Fruit fly (Drosophila melanogaster) whole organism, pupa: Measurements from ENCODE around the gene E2f1.
A peak's percentile ranks its signal among the peaks of the same experiment; 100 is the strongest.

Experiments
- CG10348 ChIP-seq: fragments of 200-800 bp; sonication (Bioruptor generic); IDR thresholded peaks from 2 replicates; pipeline ENCODE4 v1.3.6; 2022; ENCODE audit warnings: missing biosample characterization, missing genetic modification characterization
- CG12605 ChIP-seq: fragments of 200-800 bp; sonication (Bioruptor generic); IDR thresholded peaks from 2 replicates; pipeline ENCODE4 v1.3.6; 2022; ENCODE audit warnings: missing biosample characterization, missing genetic modification characterization
- CG13204 ChIP-seq: fragments of 200-800 bp; sonication (Bioruptor generic); optimal IDR thresholded peaks from 2 replicates; lab custom pipeline; 2018; ENCODE audit warnings: missing biosample characterization, mild to moderate bottlenecking, missing genetic modification characterization, moderate library complexity
- CG14655 ChIP-seq: fragments of 200-800 bp; sonication (Bioruptor generic); optimal IDR thresholded peaks from 3 replicates; lab custom pipeline; 2017; ENCODE audit warnings: mild to moderate bottlenecking, missing biosample characterization, missing genetic modification reagents, missing genetic modification characterization
- CG15710 ChIP-seq: fragments of 200-800 bp; sonication (Bioruptor generic); optimal IDR thresholded peaks from 2 replicates; lab custom pipeline; 2018; ENCODE audit warnings: missing biosample characterization, mild to moderate bottlenecking, missing genetic modification characterization, moderate library complexity
- CG17806 ChIP-seq: fragments of 200-800 bp; sonication (Bioruptor generic); optimal IDR thresholded peaks from 2 replicates; lab custom pipeline; 2018; ENCODE audit warnings: missing biosample characterization, mild to moderate bottlenecking, missing genetic modification characterization, moderate library complexity
- CG32121 ChIP-seq: fragments of 200-800 bp; sonication (Bioruptor generic); IDR thresholded peaks from 2 replicates; pipeline ENCODE4 v1.3.6; 2022; ENCODE audit warnings: missing biosample characterization, missing genetic modification characterization
- CG34367 ChIP-seq: fragments of 200-800 bp; sonication (Bioruptor generic); optimal IDR thresholded peaks from 2 replicates; lab custom pipeline; 2018; ENCODE audit warnings: missing biosample characterization, mild to moderate bottlenecking, missing genetic modification characterization
- CG4496 ChIP-seq: fragments of 200-800 bp; sonication (Bioruptor generic); IDR thresholded peaks from 3 replicates; pipeline ENCODE4 v1.3.6; 2022; ENCODE audit warnings: missing biosample characterization, missing genetic modification characterization
- CG8159 ChIP-seq: fragments of 200-800 bp; sonication (Bioruptor generic); optimal IDR thresholded peaks from 3 replicates; lab custom pipeline; 2018; ENCODE audit warnings: missing biosample characterization, mild to moderate bottlenecking, missing genetic modification characterization, moderate library complexity
- CG8301 ChIP-seq: fragments of 200-800 bp; sonication (Bioruptor generic); optimal IDR thresholded peaks from 2 replicates; lab custom pipeline; 2018; ENCODE audit warnings: missing biosample characterization, mild to moderate bottlenecking, missing genetic modification characterization
- CG9948 ChIP-seq: fragments of 200-800 bp; sonication (Bioruptor generic); optimal IDR thresholded peaks from 2 replicates; lab custom pipeline; 2018; ENCODE audit warnings: missing biosample characterization, mild to moderate bottlenecking, missing genetic modification characterization, moderate library complexity
- D1 ChIP-seq: fragments of 200-800 bp; sonication (Bioruptor generic); optimal IDR thresholded peaks from 2 replicates; lab custom pipeline; 2018; ENCODE audit warnings: missing biosample characterization, mild to moderate bottlenecking, missing genetic modification characterization, moderate library complexity
- EcR ChIP-seq: fragments of 200-800 bp; sonication (Bioruptor generic); optimal IDR thresholded peaks from 3 replicates; lab custom pipeline; 2019; ENCODE audit warnings: missing biosample characterization, missing genetic modification characterization, mild to moderate bottlenecking, moderate library complexity, missing genetic modification reagents
- Ets98B ChIP-seq: fragments of 200-800 bp; sonication (Bioruptor generic); IDR thresholded peaks from 2 replicates; pipeline ENCODE4 v1.3.6; 2022; ENCODE audit warnings: missing biosample characterization, missing genetic modification characterization
- Pif1A ChIP-seq: fragments of 200-800 bp; sonication (Bioruptor generic); optimal IDR thresholded peaks from 3 replicates; lab custom pipeline; 2016; ENCODE audit warnings: missing biosample characterization, missing genetic modification characterization
- Pif1B ChIP-seq: fragments of 200-800 bp; sonication (Bioruptor generic); optimal IDR thresholded peaks from 3 replicates; lab custom pipeline; 2016; ENCODE audit warnings: missing biosample characterization, missing genetic modification characterization
- Snoo ChIP-seq: fragments of 200-800 bp; sonication (Bioruptor generic); optimal IDR thresholded peaks from 3 replicates; lab custom pipeline; 2017; ENCODE audit warnings: missing biosample characterization, mild to moderate bottlenecking, missing genetic modification characterization, inconsistent platforms
- fd96Ca ChIP-seq: fragments of 200-800 bp; sonication (Bioruptor generic); IDR thresholded peaks from 3 replicates; pipeline ENCODE4 v1.3.6; 2022; ENCODE audit warnings: missing biosample characterization, missing genetic modification characterization
- gl ChIP-seq: fragments of 200-800 bp; sonication (Bioruptor generic); optimal IDR thresholded peaks from 2 replicates; lab custom pipeline; 2018; ENCODE audit warnings: missing biosample characterization, mild to moderate bottlenecking, missing genetic modification characterization
- rn ChIP-seq: fragments of 200-800 bp; sonication (Bioruptor generic); IDR thresholded peaks from 2 replicates; pipeline ENCODE4 v1.3.6; 2022; ENCODE audit warnings: missing biosample characterization, missing genetic modification characterization

Gene E2f1

dm6 chr3R:21587480-21588055 is 73.1 kb downstream of the E2f1 start:
- no peak for TF ChIP-seq CG32121 (GFP tag; lab: Robert Waterston, UW)
- no peak for TF ChIP-seq CG15710
- TF ChIP-seq CG17806 (tag; lab: Kevin White, UChicago): no peak
- no peak for TF ChIP-seq CG14655 (GFP tag; lab: Kevin White, UChicago)
- no peak for TF ChIP-seq CG10348 (GFP tag; lab: Robert Waterston, UW)
- TF ChIP-seq CG8159: no peak
- no peak for TF ChIP-seq CG4496 (GFP tag; lab: Robert Waterston, UW)
- TF ChIP-seq CG13204: no peak
- TF ChIP-seq D1 (tag; lab: Kevin White, UChicago): no peak
- no peak for TF ChIP-seq Pif1A
- no peak for TF ChIP-seq Pif1B (GFP tag; lab: Kevin White, UChicago)
- no peak for TF ChIP-seq CG12605 (GFP tag; lab: Robert Waterston, UW)
- TF ChIP-seq fd96Ca (GFP tag; lab: Robert Waterston, UW): no peak

dm6 chr3R:21586914-21587459 is 73.7 kb downstream of the E2f1 start:
- TF ChIP-seq Snoo (tag; lab: Kevin White, UChicago): no peak
- TF ChIP-seq CG17806 (tag; lab: Kevin White, UChicago): no peak
- TF ChIP-seq Pif1B (GFP tag; lab: Kevin White, UChicago): no peak
- TF ChIP-seq CG12605 (GFP tag; lab: Robert Waterston, UW): no peak
- TF ChIP-seq D1 (tag; lab: Kevin White, UChicago): no peak
- TF ChIP-seq CG8301 (tag; lab: Kevin White, UChicago): no peak
- TF ChIP-seq CG32121 (GFP tag; lab: Robert Waterston, UW): no peak
- TF ChIP-seq CG9948 (tag; lab: Kevin White, UChicago): no peak

- TF ChIP-seq CG4496 (GFP tag; lab: Robert Waterston, UW) (no peak), CG34367 (tag; lab: Kevin White, UChicago) (no peak), CG14655 (GFP tag; lab: Kevin White, UChicago) (no peak), Pif1A (no peak), Ets98B (GFP tag; lab: Robert Waterston, UW) (no peak), CG32121 (GFP tag; lab: Robert Waterston, UW) (no peak), CG13204 (no peak), CG10348 (GFP tag; lab: Robert Waterston, UW) (no peak), D1 (tag; lab: Kevin White, UChicago) (no peak), Snoo (tag; lab: Kevin White, UChicago) (no peak), Pif1B (GFP tag; lab: Kevin White, UChicago) (no peak), CG12605 (GFP tag; lab: Robert Waterston, UW) (no peak), CG8301 (tag; lab: Kevin White, UChicago) (no peak), gl (tag; lab: Kevin White, UChicago) (no peak)
Measured at dm6 chr3R:21586351-21586750, 74.3 kb downstream of the E2f1 start.

- TF ChIP-seq CG9948 (tag; lab: Kevin White, UChicago) (no peak), CG13204 (peak; percentile 41), rn (GFP tag; lab: Robert Waterston, UW) (no peak), CG8301 (tag; lab: Kevin White, UChicago) (no peak), Ets98B (GFP tag; lab: Robert Waterston, UW) (no peak), Pif1A (no peak), CG8159 (no peak), CG15710 (peak; percentile 5), Pif1B (GFP tag; lab: Kevin White, UChicago) (no peak), CG14655 (GFP tag; lab: Kevin White, UChicago) (no peak), CG4496 (GFP tag; lab: Robert Waterston, UW) (0 out of 3 replicates have a peak, but pooled peaks have one; percentile 45), CG32121 (GFP tag; lab: Robert Waterston, UW) (no peak), CG12605 (GFP tag; lab: Robert Waterston, UW) (no peak), CG17806 (tag; lab: Kevin White, UChicago) (no peak), Snoo (tag; lab: Kevin White, UChicago) (no peak), gl (tag; lab: Kevin White, UChicago) (no peak), D1 (tag; lab: Kevin White, UChicago) (no peak), EcR (GFP tag; lab: Kevin White, UChicago) (peak; percentile 20), CG34367 (tag; lab: Kevin White, UChicago) (no peak), fd96Ca (GFP tag; lab: Robert Waterston, UW) (no peak), CG10348 (GFP tag; lab: Robert Waterston, UW) (no peak)
Measured at dm6 chr3R:21584296-21584936, 76.3 kb downstream of the E2f1 start.

- TF ChIP-seq EcR (GFP tag; lab: Kevin White, UChicago) (peak; percentile 79), CG13204 (no peak), Pif1B (GFP tag; lab: Kevin White, UChicago) (no peak)
Measured at dm6 chr3R:21583603-21584218, 77.0 kb downstream of the E2f1 start.
